Worm (Caenorhabditis elegans): ENCODE results near the gene T16A9.5.

DNA sequence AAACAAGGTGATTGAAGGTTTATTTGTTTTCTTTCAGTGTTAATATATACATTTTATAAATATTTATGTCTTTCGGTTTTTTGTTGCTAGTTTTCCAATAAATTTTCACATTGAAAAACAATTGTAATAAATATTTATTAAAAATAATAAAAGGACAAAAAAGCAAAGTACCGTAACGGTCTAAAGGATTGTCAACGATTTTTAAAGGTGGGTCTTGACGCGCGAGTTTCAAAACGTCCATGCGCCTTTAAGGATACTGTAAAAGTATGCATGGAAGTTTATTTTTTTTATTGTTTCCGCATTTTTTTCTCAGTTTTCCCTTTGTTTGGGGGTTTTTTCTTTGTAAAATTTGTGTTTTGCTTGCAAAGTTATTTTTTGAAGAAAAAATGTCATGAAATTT is 22.1 kb downstream of the T16A9.5 start:
- no peak for TF ChIP-seq ceh-9 (tag; optimal IDR thresholded peaks at IDR 0.05)
- no peak for TF ChIP-seq egl-5 (tag; optimal IDR thresholded peaks at IDR 0.05)
- TF ChIP-seq lin-15B (tag; optimal IDR thresholded peaks at IDR 0.05) = no peak

Measured in whole organism, L3 larva.